Fruit fly (Drosophila melanogaster): ENCODE measurements around the gene CG8191.

The CG8191 gene

DNA sequence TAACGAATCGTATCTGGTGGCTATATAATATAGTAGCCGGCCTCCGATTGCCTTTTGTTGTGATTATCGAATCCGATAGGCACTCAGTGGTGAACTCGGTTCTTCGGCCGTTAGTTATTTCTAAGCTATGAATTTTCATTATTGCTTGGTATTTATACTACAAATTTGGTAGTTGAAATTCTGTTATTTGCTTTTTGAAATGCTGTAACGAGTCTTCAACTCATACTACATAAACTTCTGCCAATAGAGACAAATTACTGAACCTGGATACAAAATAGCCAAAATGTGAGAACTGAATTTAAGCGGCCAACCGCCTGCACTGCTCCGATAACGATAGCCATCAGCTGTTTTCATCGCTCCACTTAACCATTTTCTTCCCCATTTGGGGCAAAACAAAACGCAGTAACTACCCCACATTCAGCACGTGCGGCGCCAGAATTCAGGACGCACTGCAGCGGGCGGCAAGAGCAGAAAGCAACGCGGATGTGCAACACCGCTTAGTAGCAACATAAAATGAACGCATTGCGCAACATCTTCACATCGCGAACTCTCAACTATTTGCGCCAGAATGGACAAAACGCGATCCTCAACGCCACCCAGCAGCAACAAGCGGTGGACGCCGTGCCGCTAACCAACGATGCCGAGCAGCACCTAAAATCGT is 7.0 kb downstream of the CG8191 start, which contains the start of the genes CG11679 and CG8206:
Gene CG11679, minus strand, starts transcription at position 65 of the 661 bp plus-strand sequence.
Gene CG8206, plus strand, starts transcription at position 341 of the 661 bp plus-strand sequence.
- no peak for TF ChIP-seq CG8478 (optimal IDR thresholded peaks at IDR 0.05)
- TF ChIP-seq CTCF (optimal IDR thresholded peaks at IDR 0.05): no peak

dm6 chrX:15740288-15740726 is 8.3 kb downstream of the CG8191 start:
- TF ChIP-seq CTCF (optimal IDR thresholded peaks at IDR 0.05) (no peak), CG8478 (optimal IDR thresholded peaks at IDR 0.05) (no peak)

DNA sequence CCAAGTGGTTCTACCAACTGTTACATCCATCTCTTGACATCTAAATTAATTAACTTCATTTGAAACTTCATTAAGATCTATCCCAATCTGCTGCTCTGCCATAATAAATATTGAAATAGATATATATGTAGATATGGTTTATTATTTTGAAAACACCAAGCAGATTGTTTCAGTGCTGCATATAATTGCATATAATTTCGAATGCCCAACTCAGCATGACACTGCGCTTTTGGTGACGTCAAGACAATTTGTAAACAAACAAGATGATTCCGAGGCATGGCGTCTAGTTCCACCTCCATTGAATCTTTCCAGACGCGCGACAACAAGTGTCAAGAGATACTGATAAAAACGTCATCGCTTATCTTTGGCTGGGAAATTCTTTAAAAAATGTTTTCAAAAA is 8.9 kb downstream of the CG8191 start:
- no peak for TF ChIP-seq CTCF (optimal IDR thresholded peaks at IDR 0.05)
- TF ChIP-seq CG8478 (optimal IDR thresholded peaks at IDR 0.05): no peak

dm6 chrX:15745905-15746681 is 14.1 kb downstream of the CG8191 start, which contains the start of the genes CG8944 and CCT6:
TSS of gene CG8944 (minus strand) at chrX:15746231.
TSS of gene CCT6 (plus strand) at chrX:15746648.
- TF ChIP-seq CTCF (optimal IDR thresholded peaks at IDR 0.05): no peak
- TF ChIP-seq CG8478 (optimal IDR thresholded peaks at IDR 0.05): no peak

dm6 chrX:15746682-15747196 is 14.8 kb downstream of the CG8191 start:
- TF ChIP-seq CTCF (optimal IDR thresholded peaks at IDR 0.05) (no peak), CG8478 (optimal IDR thresholded peaks at IDR 0.05) (no peak)

DNA sequence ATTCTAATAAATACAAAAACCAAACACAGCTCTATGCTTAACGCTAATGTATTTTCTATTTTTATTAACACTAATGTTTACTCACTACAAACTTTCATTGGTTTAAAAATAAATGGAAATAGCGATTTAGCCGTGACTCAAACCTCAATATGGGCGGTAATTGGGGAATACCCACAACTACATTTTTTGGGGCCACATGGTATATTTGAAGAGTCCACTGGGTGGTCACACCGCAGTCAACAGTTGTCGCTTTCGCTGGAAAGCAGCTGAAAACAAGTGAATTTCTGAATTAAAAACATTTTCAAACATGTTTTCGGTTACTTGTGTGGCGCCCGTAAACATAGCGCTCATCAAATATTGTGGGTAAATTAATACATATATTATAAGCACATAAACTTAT is 17.0 kb downstream of the CG8191 start, which contains the start of gene Mvd:
Gene Mvd, plus strand, starts transcription at position 222 of the 400 bp plus-strand sequence.
- TF ChIP-seq CG8478 (optimal IDR thresholded peaks at IDR 0.05) (no peak), CTCF (optimal IDR thresholded peaks at IDR 0.05) (peak in 1 of 2 experiments; percentile 45)

DNA sequence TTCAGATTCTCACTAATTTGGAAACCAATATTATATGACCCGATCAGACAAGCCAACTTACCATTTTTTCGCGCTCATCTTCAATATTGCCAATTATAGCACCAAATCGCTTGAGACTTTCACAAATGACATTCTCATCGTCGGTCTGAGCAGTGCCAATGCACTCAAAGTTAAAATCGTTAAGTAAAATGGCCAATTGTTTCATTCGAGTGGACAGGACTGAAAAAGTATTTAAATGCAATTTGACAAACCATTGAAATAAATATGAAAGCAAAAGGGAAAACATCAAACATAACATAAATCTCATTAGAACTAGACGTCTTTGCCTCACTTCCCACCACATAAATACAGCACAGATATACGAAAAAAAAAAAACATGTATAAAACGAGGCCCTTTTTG is 24.0 kb downstream of the CG8191 start, which contains the start of gene CG8260:
Gene CG8260, plus strand, starts transcription at position 301 of the 400 bp plus-strand sequence.
- TF ChIP-seq CG8478 (optimal IDR thresholded peaks at IDR 0.05): no peak
- no peak for TF ChIP-seq CTCF (optimal IDR thresholded peaks at IDR 0.05)

dm6 chrX:15758692-15759240 is 26.8 kb downstream of the CG8191 start:
- TF ChIP-seq CG8478 (optimal IDR thresholded peaks at IDR 0.05) (no peak), CTCF (optimal IDR thresholded peaks at IDR 0.05) (no peak)

dm6 chrX:15759752-15760446 is 27.9 kb downstream of the CG8191 start:
- no peak for TF ChIP-seq CTCF (optimal IDR thresholded peaks at IDR 0.05)
- no peak for TF ChIP-seq CG8478 (optimal IDR thresholded peaks at IDR 0.05)

dm6 chrX:15760447-15761297 is 28.7 kb downstream of the CG8191 start, which contains the start of the genes Graf and mRpL3:
TSS of gene Graf (minus strand) at chrX:15760733.
TSS of gene mRpL3 (plus strand) at chrX:15761248.
- TF ChIP-seq CTCF (optimal IDR thresholded peaks at IDR 0.05) (peak in 1 of 2 experiments; percentile 21), CG8478 (optimal IDR thresholded peaks at IDR 0.05) (no peak)

DNA sequence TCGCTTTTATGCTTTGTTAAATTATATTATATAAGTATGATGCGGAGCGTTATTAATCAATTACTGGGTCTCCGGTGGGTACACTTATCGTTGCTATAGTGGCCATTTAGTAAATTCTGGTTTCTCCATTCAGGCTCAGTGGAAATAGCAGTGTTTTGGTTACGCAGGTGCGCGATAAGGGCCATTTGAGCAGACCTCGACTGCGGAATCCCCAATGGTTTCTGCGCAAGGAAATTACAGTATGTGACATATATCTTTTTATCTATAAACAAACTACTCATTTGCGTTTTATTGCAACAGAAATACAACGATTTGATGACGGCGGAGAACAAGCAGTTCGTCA is 29.3 kb downstream of the CG8191 start:
- TF ChIP-seq CG8478 (optimal IDR thresholded peaks at IDR 0.05) (no peak), CTCF (optimal IDR thresholded peaks at IDR 0.05) (no peak)

DNA sequence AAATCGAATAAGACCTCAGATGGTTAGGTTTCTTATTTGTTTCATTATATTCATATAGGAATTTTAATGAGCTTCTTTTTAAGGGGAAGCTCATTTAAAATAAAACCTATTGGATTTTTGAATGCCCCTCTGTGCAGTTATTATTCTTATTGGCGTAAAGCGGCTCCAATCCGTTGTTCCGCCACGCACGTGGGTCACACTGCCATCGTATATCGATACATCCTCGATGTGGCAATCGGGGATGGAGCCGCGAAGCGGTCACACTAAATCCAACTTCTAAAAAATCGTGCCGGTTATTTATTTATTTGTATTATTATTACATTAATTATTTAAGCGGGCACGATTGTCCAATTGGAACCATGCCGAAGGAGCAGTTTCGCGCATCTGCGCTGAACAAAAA is 30.7 kb downstream of the CG8191 start, which contains the start of gene Polr3A:
Gene Polr3A, plus strand, starts transcription at position 234 of the 400 bp plus-strand sequence.
- TF ChIP-seq CG8478 (optimal IDR thresholded peaks at IDR 0.05) (no peak), CTCF (optimal IDR thresholded peaks at IDR 0.05) (no peak)

DNA sequence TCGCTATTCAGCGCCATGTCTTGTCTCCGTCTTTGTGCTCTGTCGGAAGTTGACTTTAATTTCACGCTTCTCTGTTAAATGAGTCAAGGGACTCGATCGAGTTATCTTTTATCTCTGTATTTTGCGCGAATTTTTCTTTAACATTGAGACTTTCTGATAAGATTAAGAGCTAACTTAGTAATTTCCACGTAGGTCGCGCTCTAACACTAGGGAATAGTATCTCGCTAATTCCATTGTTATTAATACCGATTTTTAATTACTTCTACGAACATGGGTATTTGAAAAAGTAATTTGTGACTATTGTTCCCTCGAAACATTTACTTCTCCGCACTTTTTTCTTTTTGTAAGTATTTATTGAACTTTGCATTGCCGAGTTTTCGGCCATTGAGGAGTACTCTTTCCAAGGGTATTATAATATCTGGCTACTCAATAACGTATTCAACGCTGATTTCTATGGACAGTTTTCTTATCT is 34.5 kb downstream of the CG8191 start, which contains the start of gene CG8952:
Gene CG8952, minus strand, starts transcription at position 51 of the 472 bp plus-strand sequence.
- TF ChIP-seq CG8478 (optimal IDR thresholded peaks at IDR 0.05) (no peak), CTCF (optimal IDR thresholded peaks at IDR 0.05) (no peak)
